Worm (Caenorhabditis elegans): ENCODE measurements around the gene C08F1.12.
A peak's percentile ranks its signal among the peaks of the same experiment; 100 is the strongest.
"Not testable (repeated sequence)": the region's sequence is repeated elsewhere in the genome, so short reads cannot be mapped to it uniquely, and the experiment has no call there.

- TF ChIP-seq fos-1 (tag; optimal IDR thresholded peaks at IDR 0.05); ama-1 (optimal IDR thresholded peaks at IDR 0.05); nhr-11 (tag; optimal IDR thresholded peaks at IDR 0.05); snpc-4 (tag; optimal IDR thresholded peaks at IDR 0.05); nhr-28 (tag; optimal IDR thresholded peaks at IDR 0.05); unc-62 (GFP tag; optimal IDR thresholded peaks at IDR 0.05); elt-3 (tag; optimal IDR thresholded peaks at IDR 0.05); eor-1 (tag; optimal IDR thresholded peaks at IDR 0.05): not testable (repeated sequence)
- TF ChIP-seq elt-2 (tag; optimal IDR thresholded peaks at IDR 0.05) = peak; percentile 57
Measured at ce11 chrII:1823597-1823996, 17.3 kb upstream of the C08F1.12 start.
